Fruit fly (Drosophila melanogaster) whole organism, prepupa: Measurements from ENCODE around the gene CG17776.

ENCODE experiments used
- Blimp-1 ChIP-seq: fragments of 200-800 bp; sonication (Bioruptor generic); optimal IDR thresholded peaks from 3 replicates; lab custom pipeline; 2017; ENCODE audit warnings: missing biosample characterization, missing genetic modification characterization, mild to moderate bottlenecking, moderate library complexity, missing genetic modification reagents
- CG10631 ChIP-seq: fragments of 200-800 bp; sonication (Bioruptor generic); optimal IDR thresholded peaks from 2 replicates; lab custom pipeline; 2016; ENCODE audit warnings: missing biosample characterization, missing genetic modification characterization
- CG11762 ChIP-seq: fragments of 200-800 bp; sonication (Bioruptor generic); optimal IDR thresholded peaks from 3 replicates; lab custom pipeline; 2016; ENCODE audit warnings: missing biosample characterization, missing genetic modification characterization; ENCODE audit not compliant: insufficient read depth
- CG11902 ChIP-seq: fragments of 200-800 bp; sonication (Bioruptor generic); optimal IDR thresholded peaks from 3 replicates; lab custom pipeline; 2016; ENCODE audit warnings: missing biosample characterization, missing genetic modification characterization
- CG16779 ChIP-seq: fragments of 200-800 bp; sonication (Bioruptor generic); optimal IDR thresholded peaks from 3 replicates; lab custom pipeline; 2017; ENCODE audit warnings: missing biosample characterization, mild to moderate bottlenecking, missing genetic modification characterization
- CG32006 ChIP-seq: fragments of 200-800 bp; sonication (Bioruptor generic); optimal IDR thresholded peaks from 3 replicates; lab custom pipeline; 2017; ENCODE audit warnings: missing biosample characterization, mild to moderate bottlenecking, missing genetic modification characterization
- CG4318 ChIP-seq: fragments of 200-800 bp; sonication (Bioruptor generic); optimal IDR thresholded peaks from 3 replicates; lab custom pipeline; 2017; ENCODE audit warnings: missing biosample characterization, mild to moderate bottlenecking, missing genetic modification characterization
- CG6792 ChIP-seq: fragments of 200-800 bp; sonication (Bioruptor generic); optimal IDR thresholded peaks from 3 replicates; lab custom pipeline; 2016; ENCODE audit warnings: missing biosample characterization, missing genetic modification characterization
- CG6808 ChIP-seq: fragments of 200-800 bp; sonication (Bioruptor generic); optimal IDR thresholded peaks from 3 replicates; lab custom pipeline; 2017; ENCODE audit warnings: missing biosample characterization, missing genetic modification characterization, mild to moderate bottlenecking, moderate library complexity, missing genetic modification reagents
- CG6854 ChIP-seq: fragments of 200-800 bp; sonication (Bioruptor generic); optimal IDR thresholded peaks from 2 replicates; lab custom pipeline; 2017; ENCODE audit warnings: missing biosample characterization, mild to moderate bottlenecking, missing genetic modification characterization
- CG8319 ChIP-seq: fragments of 200-800 bp; sonication (Bioruptor generic); optimal IDR thresholded peaks from 3 replicates; lab custom pipeline; 2016; ENCODE audit warnings: missing biosample characterization, missing genetic modification characterization
- CG9139 ChIP-seq: fragments of 200-800 bp; sonication (Bioruptor generic); optimal IDR thresholded peaks from 3 replicates; lab custom pipeline; 2017; ENCODE audit warnings: missing biosample characterization, mild to moderate bottlenecking, missing genetic modification characterization
- Eip78C ChIP-seq: fragments of 200-800 bp; sonication (Bioruptor generic); peaks from one replicate; lab custom pipeline; 2016; ENCODE audit warnings: missing biosample characterization, missing genetic modification characterization
- Ets21C ChIP-seq: fragments of 200-800 bp; sonication (Bioruptor generic); optimal IDR thresholded peaks from 3 replicates; lab custom pipeline; 2016; ENCODE audit warnings: missing biosample characterization, missing genetic modification characterization
- Ets96B ChIP-seq: fragments of 200-800 bp; optimal IDR thresholded peaks from 2 replicates; lab custom pipeline; 2019; ENCODE audit warnings: missing biosample characterization, mild to moderate bottlenecking, missing genetic modification characterization, moderate library complexity
- Gug ChIP-seq: fragments of 200-800 bp; sonication (Bioruptor generic); IDR thresholded peaks from 2 replicates; pipeline ENCODE4 v1.3.6; 2022; ENCODE audit warnings: missing biosample characterization, missing genetic modification characterization
- Hr4 ChIP-seq: fragments of 200-800 bp; sonication (Bioruptor generic); optimal IDR thresholded peaks from 3 replicates; lab custom pipeline; 2016; ENCODE audit warnings: missing biosample characterization, missing genetic modification characterization
- Lpt ChIP-seq: fragments of 200-800 bp; sonication (Bioruptor generic); optimal IDR thresholded peaks from 3 replicates; lab custom pipeline; 2016; ENCODE audit warnings: missing biosample characterization, missing genetic modification characterization
- Met ChIP-seq: fragments of 200-800 bp; sonication (Bioruptor generic); optimal IDR thresholded peaks from 3 replicates; lab custom pipeline; 2016; ENCODE audit warnings: missing biosample characterization, missing genetic modification characterization
- Sox102F ChIP-seq: fragments of 200-800 bp; sonication (Bioruptor generic); optimal IDR thresholded peaks from 2 replicates; lab custom pipeline; 2016; ENCODE audit warnings: missing biosample characterization, mild to moderate bottlenecking, missing genetic modification characterization
- Sox14 ChIP-seq: fragments of 200-800 bp; sonication (Bioruptor generic); optimal IDR thresholded peaks from 3 replicates; lab custom pipeline; 2016; ENCODE audit warnings: missing biosample characterization, missing genetic modification characterization
- achi ChIP-seq: fragments of 200-800 bp; sonication (Bioruptor generic); optimal IDR thresholded peaks from 3 replicates; lab custom pipeline; 2016; ENCODE audit warnings: missing biosample characterization, missing genetic modification characterization
- acj6 ChIP-seq: fragments of 200-800 bp; sonication (Bioruptor generic); optimal IDR thresholded peaks from 3 replicates; lab custom pipeline; 2016; ENCODE audit warnings: missing biosample characterization, missing genetic modification characterization
- cyc ChIP-seq: fragments of 200-800 bp; sonication (Bioruptor generic); optimal IDR thresholded peaks from 3 replicates; lab custom pipeline; 2016; ENCODE audit warnings: missing biosample characterization, missing genetic modification characterization
- dac ChIP-seq: fragments of 200-800 bp; sonication (Bioruptor generic); optimal IDR thresholded peaks from 2 replicates; lab custom pipeline; 2017; ENCODE audit warnings: missing biosample characterization, mild to moderate bottlenecking, missing genetic modification characterization
- dsx ChIP-seq: fragments of 200-800 bp; optimal IDR thresholded peaks from 3 replicates; lab custom pipeline; 2019; ENCODE audit warnings: missing biosample characterization, mild to moderate bottlenecking, missing genetic modification characterization, moderate library complexity; ENCODE audit not compliant: poor library complexity, severe bottlenecking
- esn ChIP-seq: fragments of 200-800 bp; sonication (Bioruptor generic); optimal IDR thresholded peaks from 2 replicates; lab custom pipeline; 2016; ENCODE audit warnings: missing biosample characterization, mild to moderate bottlenecking, missing genetic modification characterization, moderate library complexity
- fd59A ChIP-seq: fragments of 200-800 bp; sonication (Bioruptor generic); optimal IDR thresholded peaks from 2 replicates; lab custom pipeline; 2017; ENCODE audit warnings: missing biosample characterization, mild to moderate bottlenecking, missing genetic modification characterization, missing genetic modification reagents
- fd85E ChIP-seq: fragments of 200-800 bp; sonication (Bioruptor generic); optimal IDR thresholded peaks from 3 replicates; lab custom pipeline; 2016; ENCODE audit warnings: missing biosample characterization, missing genetic modification characterization
- net ChIP-seq: fragments of 200-800 bp; sonication (Bioruptor generic); optimal IDR thresholded peaks from 3 replicates; lab custom pipeline; 2016; ENCODE audit warnings: missing biosample characterization, missing genetic modification characterization
- pdm3 ChIP-seq: fragments of 200-800 bp; sonication (Bioruptor generic); optimal IDR thresholded peaks from 3 replicates; lab custom pipeline; 2016; ENCODE audit warnings: missing biosample characterization, missing genetic modification characterization
- vri ChIP-seq: fragments of 200-800 bp; sonication (Bioruptor generic); optimal IDR thresholded peaks from 3 replicates; lab custom pipeline; 2016; ENCODE audit warnings: missing biosample characterization, mild to moderate bottlenecking, missing genetic modification characterization

Gene CG17776

dm6 chrX:2166129-2166528 lies 18.4 kb upstream of the CG17776 start (continued):
- peak; percentile 38 for TF ChIP-seq Lpt (GFP tag; lab: Kevin White, UChicago)
- TF ChIP-seq Ets96B (tag; lab: Kevin White, UChicago): no peak
- peak; percentile 85 for TF ChIP-seq CG32006
- no peak for TF ChIP-seq CG6854
- TF ChIP-seq fd59A (GFP tag; lab: Kevin White, UChicago): no peak
- TF ChIP-seq CG8319 (GFP tag; lab: Kevin White, UChicago): no peak
- peak; percentile 53 for TF ChIP-seq Eip78C (GFP tag; lab: Kevin White, UChicago)

- TF ChIP-seq net (GFP tag; lab: Kevin White, UChicago) (no peak), Hr4 (GFP tag; lab: Kevin White, UChicago) (no peak), pdm3 (GFP tag; lab: Kevin White, UChicago) (no peak), Eip78C (GFP tag; lab: Kevin White, UChicago) (no peak), CG16779 (tag; lab: Kevin White, UChicago) (no peak), CG11762 (GFP tag; lab: Kevin White, UChicago) (no peak), CG4318 (GFP tag; lab: Kevin White, UChicago) (no peak), Blimp-1 (GFP tag; lab: Kevin White, UChicago) (no peak), Ets21C (no peak), CG10631 (GFP tag; lab: Kevin White, UChicago) (no peak)
These were observed 15.9 kb upstream of the CG17776 start for dm6 chrX:2168485-2169199.

- TF ChIP-seq dsx (GFP tag; lab: Kevin White, UChicago): no peak
- TF ChIP-seq CG32006: no peak
- TF ChIP-seq Gug (GFP tag; lab: Robert Waterston, UW): no peak
- TF ChIP-seq Lpt (GFP tag; lab: Kevin White, UChicago): no peak
- no peak for TF ChIP-seq CG6854
- no peak for TF ChIP-seq CG11762 (GFP tag; lab: Kevin White, UChicago)
- no peak for TF ChIP-seq Sox102F (GFP tag; lab: Kevin White, UChicago)
- no peak for TF ChIP-seq cyc
- no peak for TF ChIP-seq vri (GFP tag; lab: Kevin White, UChicago)
- TF ChIP-seq fd85E (GFP tag; lab: Kevin White, UChicago): no peak
- TF ChIP-seq Ets96B (tag; lab: Kevin White, UChicago): no peak
- TF ChIP-seq esn (GFP tag; lab: Kevin White, UChicago): no peak
- TF ChIP-seq achi (GFP tag; lab: Kevin White, UChicago): no peak
- no peak for TF ChIP-seq Ets21C
- no peak for TF ChIP-seq CG11902
- TF ChIP-seq fd59A (GFP tag; lab: Kevin White, UChicago): no peak
- no peak for TF ChIP-seq net (GFP tag; lab: Kevin White, UChicago)
- no peak for TF ChIP-seq acj6 (GFP tag; lab: Kevin White, UChicago)
- no peak for TF ChIP-seq CG6792 (GFP tag; lab: Kevin White, UChicago)
- TF ChIP-seq CG6808 (GFP tag; lab: Kevin White, UChicago): no peak
These were observed 14.1 kb upstream of the CG17776 start for dm6 chrX:2170424-2170823.

- TF ChIP-seq CG9139 (GFP tag; lab: Kevin White, UChicago) (no peak), dsx (GFP tag; lab: Kevin White, UChicago) (no peak), Sox14 (GFP tag; lab: Kevin White, UChicago) (no peak), Met (GFP tag; lab: Kevin White, UChicago) (no peak), dac (GFP tag; lab: Kevin White, UChicago) (no peak), Eip78C (GFP tag; lab: Kevin White, UChicago) (no peak), esn (GFP tag; lab: Kevin White, UChicago) (peak; percentile 23)
These were observed 12.1 kb upstream of the CG17776 start, which contains the start of gene ND-B14.5A for dm6 chrX:2172420-2172827. TSS of gene ND-B14.5A (plus strand) at chrX:2172526.
